Worm (Caenorhabditis elegans): Measurements from ENCODE around the gene rrsr-1.

Gene rrsr-1

ce11 chrV:14419855-14420254 lies 5.0 kb downstream of the rrsr-1 start:
- TF ChIP-seq ekl-4 (GFP tag; IDR thresholded peaks at IDR 0.05) (no peak), mes-4 (tag; optimal IDR thresholded peaks at IDR 0.05) (no peak), egl-44 (GFP tag; IDR thresholded peaks at IDR 0.05) (no peak), rec-8 (tag; optimal IDR thresholded peaks at IDR 0.05) (peak in 1 of 2 experiments; percentile 32), ceh-40 (GFP tag; IDR thresholded peaks at IDR 0.05) (no peak), hmg-1.2 (GFP tag; IDR thresholded peaks at IDR 0.05) (no peak), hrde-1 (tag; optimal IDR thresholded peaks at IDR 0.05; ENCODE audit: borderline replicate concordance) (peak; percentile 77), snpc-1.1 (tag; optimal IDR thresholded peaks at IDR 0.05; ENCODE audit: insufficient read depth) (no peak), cebp-1 (GFP tag; IDR thresholded peaks at IDR 0.05) (no peak), cebp-1 (tag; optimal IDR thresholded peaks at IDR 0.05) (peak; percentile 8), die-1 (tag; optimal IDR thresholded peaks at IDR 0.05) (no peak), lin-54 (GFP tag; optimal IDR thresholded peaks at IDR 0.05) (peak; percentile 4), attf-3 (GFP tag; conservative IDR thresholded peaks at IDR 0.05) (no peak), madf-8 (GFP tag; conservative IDR thresholded peaks at IDR 0.05) (no peak), hmg-20 (GFP tag; IDR thresholded peaks at IDR 0.05) (no peak), athp-1 (tag; optimal IDR thresholded peaks at IDR 0.05) (no peak), madf-3 (GFP tag; IDR thresholded peaks at IDR 0.05) (no peak), cebp-2 (GFP tag; IDR thresholded peaks at IDR 0.05) (no peak), pbrm-1 (GFP tag; IDR thresholded peaks at IDR 0.05) (peak; percentile 51; the same call in 1 of the 2 replicates), Y95B8A.8 (GFP tag; IDR thresholded peaks at IDR 0.05) (peak; percentile 83; the same call in 1 of the 2 replicates), zfh-2 (GFP tag; conservative IDR thresholded peaks at IDR 0.05) (no peak), atf-7 (tag; optimal IDR thresholded peaks at IDR 0.05) (no peak), K11D2.4 (GFP tag; IDR thresholded peaks at IDR 0.05) (no peak), lin-35 (GFP tag; optimal IDR thresholded peaks at IDR 0.05) (no peak), bed-2 (GFP tag; IDR thresholded peaks at IDR 0.05) (no peak), snpc-3.4 (tag; optimal IDR thresholded peaks at IDR 0.05) (peak; percentile 8), rcor-1 (GFP tag; IDR thresholded peaks at IDR 0.05) (no peak), tbx-9 (tag; optimal IDR thresholded peaks at IDR 0.05; ENCODE audit: borderline replicate concordance) (no peak), ztf-18 (tag; optimal IDR thresholded peaks at IDR 0.05) (no peak), Y53F4B.3 (GFP tag; IDR thresholded peaks at IDR 0.05) (no peak), Y79H2A.3 (GFP tag; conservative IDR thresholded peaks at IDR 0.05) (no peak), B0019.2 (GFP tag; conservative IDR thresholded peaks at IDR 0.05) (no peak), repo-1 (tag; optimal IDR thresholded peaks at IDR 0.05) (peak; percentile 21), snpc-1.3 (tag; optimal IDR thresholded peaks at IDR 0.05; ENCODE audit: insufficient read depth) (no peak), snpc-4 (GFP tag; optimal IDR thresholded peaks at IDR 0.05) (no peak), snpc-4 (tag; optimal IDR thresholded peaks at IDR 0.05) (no peak), lag-1 (GFP tag; IDR thresholded peaks at IDR 0.05) (no peak), Y67H2A.10 (GFP tag; conservative IDR thresholded peaks at IDR 0.05) (no peak), hlh-12 (tag; optimal IDR thresholded peaks at IDR 0.05) (no peak), efl-1 (GFP tag; optimal IDR thresholded peaks at IDR 0.05) (no peak), ztf-28 (GFP tag; IDR thresholded peaks at IDR 0.05) (no peak), madf-10 (tag; optimal IDR thresholded peaks at IDR 0.05) (no peak), ama-1 (optimal IDR thresholded peaks at IDR 0.05) (no peak), ama-1 (GFP tag; optimal IDR thresholded peaks at IDR 0.05) (peak in 1 of 2 experiments; percentile 58)
